Worm (Caenorhabditis elegans): Measurements from ENCODE around the gene fbxa-90.

Gene fbxa-90

ce11 chrV:16972134-16972533 lies 5.5 kb downstream of the fbxa-90 start, which contains the start of gene srh-119:
Gene srh-119 (plus strand): TSS chrV:16972434.
- TF ChIP-seq nhr-19 (GFP tag; conservative IDR thresholded peaks at IDR 0.05) (no peak), ceh-88 (GFP tag; IDR thresholded peaks at IDR 0.05) (no peak), grh-1 (GFP tag; IDR thresholded peaks at IDR 0.05) (no peak), unc-30 (tag; optimal IDR thresholded peaks at IDR 0.05) (no peak), nhr-71 (tag; optimal IDR thresholded peaks at IDR 0.05) (no peak), nhr-20 (tag; optimal IDR thresholded peaks at IDR 0.05) (no peak), nhr-76 (tag; optimal IDR thresholded peaks at IDR 0.05) (no peak), fkh-4 (tag; optimal IDR thresholded peaks at IDR 0.05; ENCODE audit: borderline replicate concordance) (no peak), ceh-90 (tag; optimal IDR thresholded peaks at IDR 0.05) (no peak)

DNA sequence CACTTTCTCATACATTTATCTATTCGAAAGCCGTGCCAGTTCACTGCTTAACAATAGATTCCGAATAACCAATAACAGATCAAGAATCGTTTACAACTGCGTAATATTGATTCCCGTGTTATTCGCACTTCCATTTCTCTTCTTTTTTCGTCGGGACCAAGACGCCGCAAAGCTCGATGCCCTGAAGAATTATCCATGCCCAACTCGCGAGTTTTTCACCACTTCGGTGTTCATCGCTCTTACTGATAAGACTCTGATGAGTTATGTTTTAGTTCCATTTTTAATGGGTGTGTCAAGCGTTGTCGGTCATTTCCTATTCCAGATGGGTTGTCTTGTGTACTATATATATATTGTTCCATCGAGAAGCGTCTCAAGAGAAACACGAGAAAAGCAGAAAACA lies 6.7 kb downstream of the fbxa-90 start:
- no peak for TF ChIP-seq egl-27 (tag; optimal IDR thresholded peaks at IDR 0.05)
- TF ChIP-seq ets-5 (GFP tag; IDR thresholded peaks at IDR 0.05), result no peak
- TF ChIP-seq C34B4.2 (tag; optimal IDR thresholded peaks at IDR 0.05), result no peak
- no peak for TF ChIP-seq efl-1 (optimal IDR thresholded peaks at IDR 0.05)
- no peak for TF ChIP-seq efl-1 (GFP tag; optimal IDR thresholded peaks at IDR 0.05 in 1 of 2)
- TF ChIP-seq grh-1 (GFP tag; IDR thresholded peaks at IDR 0.05), result no peak
- TF ChIP-seq ceh-82 (tag; optimal IDR thresholded peaks at IDR 0.05), result no peak
- no peak for TF ChIP-seq ztf-4 (tag; optimal IDR thresholded peaks at IDR 0.05)
- TF ChIP-seq unc-98 (GFP tag; IDR thresholded peaks at IDR 0.05), result no peak
- TF ChIP-seq fkh-4 (tag; optimal IDR thresholded peaks at IDR 0.05; ENCODE audit: borderline replicate concordance), result no peak
- no peak for TF ChIP-seq zag-1 (tag; optimal IDR thresholded peaks at IDR 0.05)
- no peak for TF ChIP-seq ama-1 (optimal IDR thresholded peaks at IDR 0.05)
- TF ChIP-seq lin-13 (GFP tag; optimal IDR thresholded peaks at IDR 0.05), result no peak
- TF ChIP-seq elt-2 (tag; optimal IDR thresholded peaks at IDR 0.05), result no peak

DNA sequence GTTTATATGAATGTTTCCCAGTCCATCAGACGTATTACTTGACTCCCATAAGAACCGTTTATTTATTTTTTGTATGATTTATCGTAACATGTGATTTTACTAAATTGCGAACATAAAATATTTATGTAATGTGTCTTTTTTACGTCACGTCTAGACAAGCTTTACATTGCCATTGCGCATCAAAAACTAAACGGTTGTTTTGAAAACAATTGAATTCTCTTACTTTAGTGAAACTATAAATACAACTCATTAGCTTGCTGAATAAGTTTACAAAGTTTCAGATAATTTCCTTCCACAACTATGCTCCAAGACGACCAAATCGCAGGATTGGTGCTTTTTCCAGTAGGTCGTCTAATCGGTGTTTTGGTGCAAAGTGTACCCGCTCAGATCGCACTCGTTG lies 8.3 kb downstream of the fbxa-90 start, which contains the start of gene srx-54:
srx-54 (plus strand) TSS at position 301 of the 400 bp plus-strand sequence.
- TF ChIP-seq ets-5 (GFP tag; IDR thresholded peaks at IDR 0.05) (no peak), F16B12.6 (tag; optimal IDR thresholded peaks at IDR 0.05) (no peak), pqm-1 (tag; optimal IDR thresholded peaks at IDR 0.05) (no peak), nhr-19 (GFP tag; conservative IDR thresholded peaks at IDR 0.05) (no peak), nhr-71 (tag; optimal IDR thresholded peaks at IDR 0.05) (no peak), egl-27 (tag; optimal IDR thresholded peaks at IDR 0.05) (no peak)

- TF ChIP-seq sox-4 (tag; optimal IDR thresholded peaks at IDR 0.05), result no peak
- no peak for TF ChIP-seq sptf-1 (tag; optimal IDR thresholded peaks at IDR 0.05)
- no peak for TF ChIP-seq grh-1 (GFP tag; IDR thresholded peaks at IDR 0.05)
- TF ChIP-seq tlp-1 (tag; optimal IDR thresholded peaks at IDR 0.05), result no peak
- TF ChIP-seq nhr-76 (tag; optimal IDR thresholded peaks at IDR 0.05), result no peak
- no peak for TF ChIP-seq nhr-19 (GFP tag; conservative IDR thresholded peaks at IDR 0.05)
- TF ChIP-seq ceh-8 (GFP tag; optimal IDR thresholded peaks at IDR 0.05), result no peak
- no peak for TF ChIP-seq C16A3.4 (tag; optimal IDR thresholded peaks at IDR 0.05)
- TF ChIP-seq nhr-77 (tag; optimal IDR thresholded peaks at IDR 0.05), result no peak
- no peak for TF ChIP-seq fkh-8 (tag; optimal IDR thresholded peaks at IDR 0.05)
- TF ChIP-seq skn-1 (tag; optimal IDR thresholded peaks at IDR 0.05), result no peak
- TF ChIP-seq lin-35 (GFP tag; optimal IDR thresholded peaks at IDR 0.05), result no peak
- no peak for TF ChIP-seq zag-1 (tag; optimal IDR thresholded peaks at IDR 0.05)
Observed at ce11 chrV:16980368-16980767, 13.8 kb downstream of the fbxa-90 start, which contains the start of gene srz-54. Gene srz-54 (plus strand): TSS chrV:16980668.

DNA sequence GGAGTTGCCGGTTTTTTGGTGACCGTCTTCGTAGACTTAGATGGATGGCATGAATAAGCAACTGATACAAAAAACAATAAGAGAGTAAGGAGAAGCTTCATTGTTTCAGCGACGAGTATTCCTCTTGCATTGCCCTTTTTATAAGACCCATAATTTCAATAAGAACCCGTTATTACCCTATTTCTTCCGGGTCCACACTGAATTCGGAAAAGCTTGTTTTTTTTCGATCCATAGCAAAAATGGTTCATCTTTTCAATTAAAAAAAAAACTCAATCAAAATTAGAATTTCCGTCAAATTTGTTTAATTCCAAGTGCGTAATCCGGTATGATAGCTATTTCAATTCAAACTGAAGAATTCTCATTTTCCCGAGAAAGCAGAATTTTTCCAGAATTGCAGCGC lies 20.4 kb downstream of the fbxa-90 start, which contains the start of gene Y102A5C.40:
Y102A5C.40 (minus strand) TSS at position 101 of the 400 bp plus-strand sequence.
- TF ChIP-seq ceh-88 (GFP tag; IDR thresholded peaks at IDR 0.05) (no peak), lin-35 (GFP tag; optimal IDR thresholded peaks at IDR 0.05) (no peak), tlp-1 (tag; optimal IDR thresholded peaks at IDR 0.05) (no peak), nhr-76 (tag; optimal IDR thresholded peaks at IDR 0.05) (no peak), fkh-4 (tag; optimal IDR thresholded peaks at IDR 0.05; ENCODE audit: borderline replicate concordance) (no peak), elt-3 (tag; optimal IDR thresholded peaks at IDR 0.05) (no peak), unc-130 (tag; optimal IDR thresholded peaks at IDR 0.05) (no peak), nhr-237 (tag; optimal IDR thresholded peaks at IDR 0.05) (no peak), efl-1 (optimal IDR thresholded peaks at IDR 0.05) (no peak), efl-1 (GFP tag; optimal IDR thresholded peaks at IDR 0.05 in 1 of 2) (no peak)
